Worm (Caenorhabditis elegans) whole organism, mixed stage, embryonic: ENCODE data around the gene fbxb-58.

Experiments used
- M03D4.4 ChIP-seq: sonication (generic microtip); optimal IDR thresholded peaks from 2 replicates; lab custom pipeline; 2017; ENCODE audit warnings: mild to moderate bottlenecking, missing genetic modification characterization, missing compliant biosample characterization
- bed-3 ChIP-seq: fragments of 200-800 bp; sonication (Bioruptor generic); optimal IDR thresholded peaks from 3 replicates; lab custom pipeline; 2018; ENCODE audit warnings: mild to moderate bottlenecking, missing genetic modification characterization, moderate library complexity, missing compliant biosample characterization
- blmp-1 ChIP-seq: fragments of 150-350 bp; optimal IDR thresholded peaks from 2 replicates; lab custom pipeline; 2014; ENCODE audit warnings: missing biosample characterization, missing genetic modification characterization
- ceh-39 ChIP-seq: fragments of 150-350 bp; optimal IDR thresholded peaks from 2 replicates; lab custom pipeline; 2014; ENCODE audit warnings: missing biosample characterization, missing genetic modification characterization
- ceh-43 ChIP-seq: fragments of 200-800 bp; sonication (Bioruptor generic); optimal IDR thresholded peaks from 2 replicates; lab custom pipeline; 2018; ENCODE audit warnings: mild to moderate bottlenecking, missing genetic modification characterization, moderate library complexity, missing compliant biosample characterization
- ceh-83 ChIP-seq: fragments of 200-800 bp; sonication (Bioruptor generic); optimal IDR thresholded peaks from 2 replicates; lab custom pipeline; 2018; ENCODE audit warnings: mild to moderate bottlenecking, missing genetic modification characterization, missing compliant biosample characterization
- ces-1 ChIP-seq: fragments of 150-350 bp; optimal IDR thresholded peaks from 2 replicates; lab custom pipeline; 2014; ENCODE audit warnings: missing biosample characterization, missing genetic modification reagents, missing genetic modification characterization
- cnd-1 ChIP-seq: fragments of 200-800 bp; sonication (Bioruptor generic); optimal IDR thresholded peaks from 2 replicates; lab custom pipeline; 2018; ENCODE audit warnings: mild to moderate bottlenecking, missing genetic modification characterization, missing compliant biosample characterization
- drap-1 ChIP-seq: fragments of 200-800 bp; sonication (Bioruptor generic); optimal IDR thresholded peaks from 3 replicates; lab custom pipeline; 2018; ENCODE audit warnings: mild to moderate bottlenecking, missing genetic modification characterization, missing compliant biosample characterization
- elt-1 ChIP-seq: sonication (generic microtip); optimal IDR thresholded peaks from 2 replicates; lab custom pipeline; 2017; ENCODE audit warnings: missing genetic modification characterization, mild to moderate bottlenecking, missing compliant biosample characterization, antibody characterized with exemption, moderate library complexity, borderline replicate concordance; ENCODE audit not compliant: insufficient read depth
- elt-3 ChIP-seq: fragments of 150-350 bp; optimal IDR thresholded peaks from 2 replicates; lab custom pipeline; 2014; ENCODE audit warnings: missing biosample characterization, missing genetic modification characterization
- flh-1 ChIP-seq: fragments of 200-800 bp; sonication (Bioruptor generic); optimal IDR thresholded peaks from 2 replicates; lab custom pipeline; 2018; ENCODE audit warnings: mild to moderate bottlenecking, missing genetic modification characterization, moderate library complexity, missing compliant biosample characterization
- ham-2 ChIP-seq: fragments of 200-800 bp; sonication (Bioruptor generic); optimal IDR thresholded peaks from 2 replicates; lab custom pipeline; 2018; ENCODE audit warnings: mild to moderate bottlenecking, missing genetic modification characterization, missing compliant biosample characterization
- hlh-1 ChIP-seq: fragments of 150-350 bp; optimal IDR thresholded peaks from 2 replicates; lab custom pipeline; 2014; ENCODE audit warnings: missing biosample characterization, missing genetic modification reagents, missing genetic modification characterization
- lin-13 ChIP-seq: fragments of 150-350 bp; optimal IDR thresholded peaks from 2 replicates; lab custom pipeline; 2014; ENCODE audit warnings: missing biosample characterization, missing genetic modification characterization
- lin-32 ChIP-seq: fragments of 200-800 bp; sonication (Bioruptor generic); optimal IDR thresholded peaks from 2 replicates; lab custom pipeline; 2018; ENCODE audit warnings: mild to moderate bottlenecking, missing genetic modification characterization, missing compliant biosample characterization
- lsy-2 ChIP-seq: fragments of 150-350 bp; optimal IDR thresholded peaks from 2 replicates; lab custom pipeline; 2014; ENCODE audit warnings: missing biosample characterization, missing genetic modification characterization
- mab-5 ChIP-seq: fragments of 150-350 bp; optimal IDR thresholded peaks from 2 replicates; lab custom pipeline; 2014; ENCODE audit warnings: missing biosample characterization, missing genetic modification characterization
- mls-2 ChIP-seq: sonication (generic microtip); optimal IDR thresholded peaks from 2 replicates; lab custom pipeline; 2016; ENCODE audit warnings: mild to moderate bottlenecking, missing genetic modification characterization, moderate library complexity, missing compliant biosample characterization
- nhr-12 ChIP-seq: fragments of 150-350 bp; optimal IDR thresholded peaks from 2 replicates; lab custom pipeline; 2014; ENCODE audit warnings: missing biosample characterization, missing genetic modification characterization
- nhr-2 ChIP-seq: fragments of 150-350 bp; optimal IDR thresholded peaks from 2 replicates; lab custom pipeline; 2014; ENCODE audit warnings: missing biosample characterization, missing genetic modification characterization
- nhr-28 ChIP-seq: fragments of 150-350 bp; optimal IDR thresholded peaks from 2 replicates; lab custom pipeline; 2014; ENCODE audit warnings: missing biosample characterization, missing genetic modification characterization
- nhr-76 ChIP-seq: sonication (generic microtip); optimal IDR thresholded peaks from 2 replicates; lab custom pipeline; 2017; ENCODE audit warnings: missing biosample characterization, missing genetic modification characterization
- pha-4 ChIP-seq: fragments of 150-350 bp; optimal IDR thresholded peaks from 2 replicates; lab custom pipeline; 2018; ENCODE audit warnings: missing biosample characterization, missing genetic modification reagents, missing genetic modification characterization
- sem-2 ChIP-seq: fragments of 200-800 bp; sonication (Bioruptor generic); optimal IDR thresholded peaks from 2 replicates; lab custom pipeline; 2018; ENCODE audit warnings: mild to moderate bottlenecking, missing genetic modification characterization, missing compliant biosample characterization
- snpc-4 ChIP-seq: fragments of 150-350 bp; optimal IDR thresholded peaks from 2 replicates; lab custom pipeline; 2014; ENCODE audit warnings: missing biosample characterization, missing genetic modification characterization
- sptf-1 ChIP-seq: sonication (generic microtip); optimal IDR thresholded peaks from 2 replicates; lab custom pipeline; 2017; ENCODE audit warnings: mild to moderate bottlenecking, missing genetic modification characterization, moderate library complexity, missing compliant biosample characterization
- tbx-8 ChIP-seq: fragments of 200-800 bp; sonication (Bioruptor generic); optimal IDR thresholded peaks from 2 replicates; lab custom pipeline; 2018; ENCODE audit warnings: mild to moderate bottlenecking, missing genetic modification characterization, moderate library complexity, missing compliant biosample characterization
- unc-120 ChIP-seq: sonication (generic microtip); optimal IDR thresholded peaks from 2 replicates; lab custom pipeline; 2017; ENCODE audit warnings: missing genetic modification characterization, missing compliant biosample characterization; ENCODE audit not compliant: poor library complexity, severe bottlenecking
- unc-39 ChIP-seq: fragments of 150-350 bp; optimal IDR thresholded peaks from 2 replicates; lab custom pipeline; 2014; ENCODE audit warnings: missing biosample characterization, missing genetic modification characterization
- unc-62 ChIP-seq: fragments of 150-350 bp; optimal IDR thresholded peaks from 2 replicates; lab custom pipeline; 2014; ENCODE audit warnings: missing biosample characterization, missing genetic modification reagents, missing genetic modification characterization
- ztf-11 ChIP-seq: fragments of 150-350 bp; optimal IDR thresholded peaks from 2 replicates; lab custom pipeline; 2014; ENCODE audit warnings: missing biosample characterization, missing genetic modification characterization

Gene fbxb-58

DNA sequence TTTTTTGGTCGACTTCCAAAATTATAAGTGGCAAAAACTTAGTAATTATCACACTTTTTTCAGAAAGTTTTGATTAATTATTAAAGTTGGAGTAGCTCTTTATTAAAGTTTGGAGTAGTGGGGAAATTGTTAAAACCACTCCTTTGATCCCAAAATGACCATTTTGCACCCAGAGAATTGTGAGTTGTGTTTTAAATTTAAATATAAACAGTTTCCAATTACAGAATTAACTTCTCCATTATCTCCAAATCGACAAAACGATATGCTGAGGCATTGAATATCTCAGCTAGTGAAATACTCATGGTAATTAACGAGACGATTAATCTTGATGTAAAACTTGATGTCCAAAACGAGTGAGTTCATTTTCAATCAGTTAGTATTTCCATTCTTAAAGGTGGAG lies at the start of gene fbxb-58:
TSS of gene fbxb-58 (plus strand) at position 301 of the 400 bp plus-strand sequence.
- TF ChIP-seq sptf-1 (tag; lab: Kevin White, UChicago) (no peak), unc-62 (GFP tag; lab: Kevin White, UChicago) (no peak), pha-4 (tag; lab: Kevin White, UChicago) (no peak), M03D4.4 (tag; lab: Kevin White, UChicago) (no peak), cnd-1 (tag; lab: Kevin White, UChicago) (no peak), bed-3 (no peak), tbx-8 (GFP tag; lab: Kevin White, UChicago) (no peak), ztf-11 (no peak), mls-2 (tag; lab: Kevin White, UChicago) (no peak), nhr-28 (tag; lab: Kevin White, UChicago) (no peak), drap-1 (GFP tag; lab: Kevin White, UChicago) (no peak), sem-2 (GFP tag; lab: Kevin White, UChicago) (no peak), lin-32 (no peak), flh-1 (GFP tag; lab: Kevin White, UChicago) (no peak), elt-1 (tag; lab: Kevin White, UChicago) (no peak), snpc-4 (tag; lab: Kevin White, UChicago) (no peak), ham-2 (no peak), nhr-2 (tag; lab: Kevin White, UChicago) (no peak)

DNA sequence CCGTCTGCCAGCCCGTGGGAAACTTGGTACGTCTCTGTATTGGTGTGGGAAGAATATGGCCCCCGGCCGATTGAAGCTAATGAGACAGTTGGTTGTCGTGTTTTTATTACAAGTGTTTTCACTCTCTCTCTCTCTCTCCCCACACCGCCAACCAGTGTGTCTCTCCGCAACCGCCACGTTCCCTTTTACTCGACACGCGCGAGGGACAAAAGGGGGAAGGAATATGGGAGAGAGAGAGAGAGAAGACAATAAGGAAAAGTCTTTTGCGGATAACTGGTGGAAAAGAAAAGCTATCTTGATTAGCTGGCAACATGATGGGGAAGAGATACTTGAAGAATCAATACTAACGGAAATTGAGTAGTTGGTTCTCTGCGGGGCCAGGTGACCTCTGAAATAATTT lies 49.3 kb upstream of the fbxb-58 start:
- TF ChIP-seq snpc-4 (tag; lab: Kevin White, UChicago) (no peak), ham-2 (peak; percentile 77), hlh-1 (tag; lab: Kevin White, UChicago) (peak; percentile 33), blmp-1 (tag; lab: Kevin White, UChicago) (peak; percentile 72), nhr-2 (tag; lab: Kevin White, UChicago) (no peak), M03D4.4 (tag; lab: Kevin White, UChicago) (peak; percentile 15), mls-2 (tag; lab: Kevin White, UChicago) (peak; percentile 39), unc-120 (tag; lab: Kevin White, UChicago) (peak; percentile 47), sptf-1 (tag; lab: Kevin White, UChicago) (peak; percentile 54), unc-39 (tag; lab: Kevin White, UChicago) (no peak), ceh-43 (GFP tag; lab: Kevin White, UChicago) (peak; percentile 19)

ce11 chrX:1583980-1584379 lies 44.0 kb upstream of the fbxb-58 start:
- TF ChIP-seq sem-2 (GFP tag; lab: Kevin White, UChicago) (no peak), nhr-28 (tag; lab: Kevin White, UChicago) (no peak), ham-2 (no peak), nhr-12 (tag; lab: Kevin White, UChicago) (no peak), mab-5 (tag; lab: Kevin White, UChicago) (no peak), unc-39 (tag; lab: Kevin White, UChicago) (no peak), tbx-8 (GFP tag; lab: Kevin White, UChicago) (no peak), lin-32 (no peak), ceh-39 (tag; lab: Kevin White, UChicago) (no peak), flh-1 (GFP tag; lab: Kevin White, UChicago) (no peak), blmp-1 (tag; lab: Kevin White, UChicago) (no peak), lin-13 (tag; lab: Kevin White, UChicago) (no peak), sptf-1 (tag; lab: Kevin White, UChicago) (no peak), elt-1 (tag; lab: Kevin White, UChicago) (no peak), nhr-76 (tag; lab: Kevin White, UChicago) (no peak)

DNA sequence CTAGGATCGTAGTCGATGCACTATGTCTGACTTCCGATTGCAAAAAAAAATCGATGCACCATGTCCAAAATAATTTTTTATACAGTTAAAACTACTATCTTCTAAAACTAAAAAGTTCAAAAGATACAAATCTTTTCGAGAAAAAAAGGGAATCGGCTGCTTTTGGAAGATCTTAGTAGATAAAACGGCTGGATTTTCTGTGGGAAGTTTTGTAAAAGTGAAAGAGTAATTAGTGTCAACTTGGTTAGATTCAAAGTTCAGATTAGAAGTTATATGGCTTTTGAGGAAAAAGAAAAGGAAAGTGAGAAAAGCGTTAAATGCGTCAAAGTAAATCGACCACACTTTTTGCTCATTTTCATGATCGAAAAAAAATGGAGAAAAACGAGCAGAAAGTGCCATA lies 40.9 kb upstream of the fbxb-58 start:
- TF ChIP-seq pha-4 (tag; lab: Kevin White, UChicago) (no peak), elt-1 (tag; lab: Kevin White, UChicago) (no peak), ces-1 (GFP tag; lab: Kevin White, UChicago) (no peak), nhr-12 (tag; lab: Kevin White, UChicago) (no peak), flh-1 (GFP tag; lab: Kevin White, UChicago) (no peak), lin-13 (tag; lab: Kevin White, UChicago) (no peak), ham-2 (no peak), hlh-1 (tag; lab: Kevin White, UChicago) (no peak), lsy-2 (tag; lab: Kevin White, UChicago) (no peak), tbx-8 (GFP tag; lab: Kevin White, UChicago) (no peak), ceh-83 (no peak), nhr-2 (tag; lab: Kevin White, UChicago) (no peak), nhr-28 (tag; lab: Kevin White, UChicago) (no peak), elt-3 (tag; lab: Kevin White, UChicago) (no peak), sem-2 (GFP tag; lab: Kevin White, UChicago) (no peak), snpc-4 (tag; lab: Kevin White, UChicago) (no peak)
